Worm (Caenorhabditis elegans) whole organism, L2 larva: ENCODE measurements around the gene cav-2.

Experiments used
- F13H6.1 ChIP-seq: sonication (generic microtip); optimal IDR thresholded peaks from 2 replicates; lab custom pipeline; 2016; ENCODE audit warnings: missing genetic modification characterization, missing compliant biosample characterization
- ama-1 ChIP-seq: fragments of 150-350 bp; optimal IDR thresholded peaks from 2 replicates; lab custom pipeline; 2018; ENCODE audit warnings: inconsistent platforms
- lin-11 ChIP-seq: fragments of 150-350 bp; sonication (generic microtip); optimal IDR thresholded peaks from 2 replicates; lab custom pipeline; 2014; ENCODE audit warnings: missing biosample characterization, missing genetic modification characterization, inconsistent platforms, mixed read lengths
- mab-5 ChIP-seq: fragments of 150-350 bp; optimal IDR thresholded peaks from 2 replicates; lab custom pipeline; 2014; ENCODE audit warnings: missing biosample characterization, missing genetic modification characterization
- nhr-12 ChIP-seq: fragments of 150-350 bp; optimal IDR thresholded peaks from 2 replicates; lab custom pipeline; 2014; ENCODE audit warnings: missing biosample characterization, missing genetic modification characterization
- nhr-237 ChIP-seq: fragments of 150-350 bp; optimal IDR thresholded peaks from 2 replicates; lab custom pipeline; 2014; ENCODE audit warnings: missing biosample characterization, missing genetic modification characterization
- nhr-6 ChIP-seq: fragments of 150-350 bp; optimal IDR thresholded peaks from 2 replicates; lab custom pipeline; 2014; ENCODE audit warnings: missing biosample characterization, missing genetic modification characterization
- nhr-77 ChIP-seq: fragments of 150-350 bp; optimal IDR thresholded peaks from 2 replicates; lab custom pipeline; 2014; ENCODE audit warnings: missing biosample characterization, missing genetic modification characterization
- peb-1 ChIP-seq: fragments of 150-350 bp; optimal IDR thresholded peaks from 2 replicates; lab custom pipeline; 2014; ENCODE audit warnings: missing biosample characterization, missing genetic modification characterization
- snpc-4 ChIP-seq: fragments of 150-350 bp; optimal IDR thresholded peaks from 2 replicates; lab custom pipeline; 2014; ENCODE audit warnings: missing biosample characterization, missing genetic modification characterization
- unc-62 ChIP-seq: fragments of 150-350 bp; optimal IDR thresholded peaks from 2 replicates; lab custom pipeline; 2014; ENCODE audit warnings: missing biosample characterization, missing genetic modification reagents, missing genetic modification characterization
- zag-1 ChIP-seq: fragments of 150-350 bp; optimal IDR thresholded peaks from 2 replicates; lab custom pipeline; 2014; ENCODE audit warnings: missing biosample characterization, missing genetic modification characterization
- ztf-11 ChIP-seq: sonication (generic microtip); optimal IDR thresholded peaks from 2 replicates; lab custom pipeline; 2017; ENCODE audit warnings: missing biosample characterization, missing genetic modification characterization

ce11 chrV:13587902-13588301 lies 31.0 kb downstream of the cav-2 start, which contains the start of gene F53F4.17:
- TF ChIP-seq nhr-12 (tag; lab: Kevin White, UChicago) (no peak), peb-1 (tag; lab: Kevin White, UChicago) (no peak), ztf-11 (tag; lab: Kevin White, UChicago) (no peak), nhr-77 (no peak), snpc-4 (tag; lab: Kevin White, UChicago) (no peak), zag-1 (tag; lab: Kevin White, UChicago) (no peak), F13H6.1 (tag; lab: Kevin White, UChicago) (no peak), nhr-6 (no peak), mab-5 (tag; lab: Kevin White, UChicago) (no peak), lin-11 (tag; lab: Kevin White, UChicago) (no peak), unc-62 (GFP tag; lab: Kevin White, UChicago) (no peak), nhr-237 (no peak), ama-1 (lab: Kevin White, UChicago) (no peak)
